Fruit fly (Drosophila melanogaster): ENCODE results near the gene Pbgs.

DNA sequence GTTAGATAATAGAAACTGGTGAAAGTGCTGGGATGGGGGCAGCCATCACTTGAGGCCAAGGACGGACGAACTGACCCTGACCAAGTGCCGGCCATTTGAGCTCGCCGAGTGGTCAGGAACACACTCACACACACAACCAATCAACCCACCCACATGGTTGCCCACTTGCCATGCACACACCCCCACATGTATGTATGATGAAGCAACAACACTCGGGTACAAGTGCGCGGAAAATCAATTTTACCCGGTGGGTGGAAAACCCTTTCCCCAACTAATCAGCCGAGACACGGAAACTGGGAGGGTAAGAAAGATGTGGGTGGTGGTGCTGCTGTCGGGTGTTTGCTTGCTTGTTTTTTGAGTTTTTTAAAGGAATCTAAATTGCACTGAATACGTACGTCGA lies 5.3 kb upstream of the Pbgs start:
- TF ChIP-seq CG9948 (tag; optimal IDR thresholded peaks at IDR 0.05) (no peak), CG8301 (tag; optimal IDR thresholded peaks at IDR 0.05) (no peak)
